Fruit fly (Drosophila melanogaster): ENCODE data around the gene CG42811.

Gene CG42811

DNA sequence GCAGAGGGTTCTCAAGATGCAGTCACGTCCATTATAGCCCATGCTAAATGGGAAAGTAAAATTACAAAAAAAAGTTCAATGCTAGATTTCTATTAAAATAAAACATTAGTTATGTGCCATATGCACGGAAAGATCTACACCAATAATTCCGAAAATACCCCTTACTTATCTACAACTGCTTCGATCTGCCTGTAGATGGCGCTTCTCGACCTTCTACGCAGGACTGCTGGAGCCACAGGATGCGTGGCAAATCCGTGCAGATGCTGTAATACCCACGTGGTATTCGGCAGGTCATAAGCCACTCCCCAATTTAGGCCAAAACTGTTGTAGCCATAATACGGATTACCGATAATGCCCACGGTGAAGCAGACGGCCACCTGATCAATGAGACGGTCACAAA is 19.4 kb upstream of the CG42811 start:
- TF ChIP-seq CG10669 (GFP tag; optimal IDR thresholded peaks at IDR 0.05) (no peak), topi (GFP tag; optimal IDR thresholded peaks at IDR 0.05) (no peak), eg (GFP tag; IDR thresholded peaks at IDR 0.05) (no peak), Eip78C (GFP tag) (no peak), CG34406 (GFP tag; optimal IDR thresholded peaks at IDR 0.05) (no peak), achi (GFP tag; optimal IDR thresholded peaks at IDR 0.05) (no peak), CG10631 (GFP tag; optimal IDR thresholded peaks at IDR 0.05) (no peak), CG7368 (GFP tag; optimal IDR thresholded peaks at IDR 0.05) (no peak), CG3919 (GFP tag; optimal IDR thresholded peaks at IDR 0.05) (no peak), Smox (GFP tag; optimal IDR thresholded peaks at IDR 0.05) (no peak), Ets21C (GFP tag; optimal IDR thresholded peaks at IDR 0.05) (no peak), vri (GFP tag; optimal IDR thresholded peaks at IDR 0.05) (no peak), Hr38 (GFP tag; optimal IDR thresholded peaks at IDR 0.05) (no peak), CG11762 (GFP tag; optimal IDR thresholded peaks at IDR 0.05; ENCODE audit: insufficient read depth) (no peak), OdsH (GFP tag; optimal IDR thresholded peaks at IDR 0.05) (no peak)

- TF ChIP-seq ss (GFP tag; optimal IDR thresholded peaks at IDR 0.05) (no peak), eg (GFP tag; IDR thresholded peaks at IDR 0.05) (no peak), CG6792 (GFP tag; optimal IDR thresholded peaks at IDR 0.05) (no peak), Blimp-1 (GFP tag; optimal IDR thresholded peaks at IDR 0.05) (no peak), Lpt (GFP tag; optimal IDR thresholded peaks at IDR 0.05) (no peak), CG10631 (GFP tag; optimal IDR thresholded peaks at IDR 0.05) (no peak)
Observed at dm6 chr3R:24384952-24385351, 17.9 kb upstream of the CG42811 start, which contains the start of gene CG17780. Gene CG17780 (minus strand): TSS chr3R:24385052.

dm6 chr3R:24376565-24376964 is 9.5 kb upstream of the CG42811 start, which contains the start of gene CG33342:
Gene CG33342 (plus strand): TSS chr3R:24376865.
- TF ChIP-seq ss (GFP tag; optimal IDR thresholded peaks at IDR 0.05) (no peak), Smox (GFP tag; optimal IDR thresholded peaks at IDR 0.05) (no peak)

DNA sequence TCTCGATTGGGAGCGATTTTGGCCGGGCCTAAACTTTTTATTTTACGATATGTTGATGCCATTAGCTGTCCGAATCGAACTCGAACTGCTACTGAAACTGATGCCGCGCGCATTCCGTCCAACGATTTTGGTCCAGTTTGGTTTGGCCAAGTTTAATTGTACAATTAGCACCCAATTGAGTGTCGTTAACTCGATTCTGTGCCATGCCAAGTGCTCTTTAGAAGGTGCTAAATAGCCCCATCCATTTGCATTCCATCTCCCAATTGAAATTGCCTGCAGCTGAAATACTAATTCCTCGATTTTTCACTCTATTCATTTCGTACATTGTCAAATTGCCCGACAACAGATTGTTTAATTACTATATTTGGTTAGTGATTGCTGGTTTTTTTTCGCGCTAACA is 8.5 kb upstream of the CG42811 start, which contains the start of gene CG17781:
Gene CG17781, minus strand, starts transcription at position 101 of the 400 bp plus-strand sequence.
- TF ChIP-seq topi (GFP tag; optimal IDR thresholded peaks at IDR 0.05): no peak
- no peak for TF ChIP-seq eg (GFP tag; IDR thresholded peaks at IDR 0.05)
- no peak for TF ChIP-seq pdm3 (GFP tag; optimal IDR thresholded peaks at IDR 0.05)
- TF ChIP-seq Lpt (GFP tag; optimal IDR thresholded peaks at IDR 0.05): no peak
- no peak for TF ChIP-seq CG10631 (GFP tag; optimal IDR thresholded peaks at IDR 0.05)
- no peak for TF ChIP-seq CG6808 (GFP tag; optimal IDR thresholded peaks at IDR 0.05)
- no peak for TF ChIP-seq CG34406 (GFP tag; optimal IDR thresholded peaks at IDR 0.05)
- TF ChIP-seq Ets21C (GFP tag; optimal IDR thresholded peaks at IDR 0.05): no peak
- no peak for TF ChIP-seq fd85E (GFP tag; optimal IDR thresholded peaks at IDR 0.05)
- TF ChIP-seq ss (GFP tag; optimal IDR thresholded peaks at IDR 0.05): no peak
- TF ChIP-seq CG4318 (GFP tag; optimal IDR thresholded peaks at IDR 0.05): no peak
- TF ChIP-seq Gug (GFP tag; IDR thresholded peaks at IDR 0.05): no peak
- no peak for TF ChIP-seq salr (GFP tag; optimal IDR thresholded peaks at IDR 0.05)
- TF ChIP-seq Ets96B (tag; optimal IDR thresholded peaks at IDR 0.05): no peak

DNA sequence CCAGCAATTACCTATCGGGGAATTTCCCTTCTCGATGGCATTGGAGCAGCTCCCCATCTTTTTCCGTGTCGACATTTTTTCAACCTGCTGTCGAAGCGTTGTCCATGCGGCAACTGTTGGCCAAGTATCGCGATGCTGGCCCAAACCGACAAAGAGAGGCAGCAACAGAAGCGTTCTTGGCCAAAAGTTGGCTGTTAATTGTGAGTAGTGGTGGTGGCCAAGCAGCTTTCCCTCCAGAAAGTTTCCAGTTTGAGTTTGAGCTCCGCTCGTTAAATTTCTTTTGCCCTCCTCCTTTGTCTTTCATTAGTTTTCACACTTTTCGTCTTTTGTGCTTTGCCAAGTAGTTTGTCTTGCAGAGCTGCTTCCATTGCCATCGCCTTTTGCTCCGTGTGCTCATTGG is 5.6 kb upstream of the CG42811 start, which contains the start of gene CG17782:
Gene CG17782, minus strand, starts transcription at position 101 of the 400 bp plus-strand sequence.
- no peak for TF ChIP-seq CG11762 (GFP tag; optimal IDR thresholded peaks at IDR 0.05; ENCODE audit: insufficient read depth)
- TF ChIP-seq CG10669 (GFP tag; optimal IDR thresholded peaks at IDR 0.05): no peak
- TF ChIP-seq CG16779 (tag; optimal IDR thresholded peaks at IDR 0.05): no peak
- no peak for TF ChIP-seq CG6854 (GFP tag; optimal IDR thresholded peaks at IDR 0.05)
- TF ChIP-seq CG3032 (tag; optimal IDR thresholded peaks at IDR 0.05): no peak
- no peak for TF ChIP-seq CG6808 (GFP tag; optimal IDR thresholded peaks at IDR 0.05)

- TF ChIP-seq Lpt (GFP tag; optimal IDR thresholded peaks at IDR 0.05) (no peak), CG6808 (GFP tag; optimal IDR thresholded peaks at IDR 0.05) (no peak), Ets96B (tag; optimal IDR thresholded peaks at IDR 0.05) (no peak), dsx (GFP tag; optimal IDR thresholded peaks at IDR 0.05; ENCODE audit: poor library complexity, severe bottlenecking) (no peak), OdsH (GFP tag; optimal IDR thresholded peaks at IDR 0.05) (no peak), Sox15 (GFP tag; optimal IDR thresholded peaks at IDR 0.05) (no peak), vri (GFP tag; optimal IDR thresholded peaks at IDR 0.05) (no peak), CG15336 (GFP tag; IDR thresholded peaks at IDR 0.05) (no peak), Eip75B (GFP tag; optimal IDR thresholded peaks at IDR 0.05) (no peak), Ets21C (GFP tag; optimal IDR thresholded peaks at IDR 0.05) (no peak), eg (GFP tag; IDR thresholded peaks at IDR 0.05) (no peak)
Observed at dm6 chr3R:24369268-24369667, 2.2 kb upstream of the CG42811 start, which contains the start of gene CG13614. Gene CG13614 (plus strand): TSS chr3R:24369568.
